Fruit fly (Drosophila melanogaster): ENCODE measurements around the gene CG31431.
A peak's percentile ranks its signal among the peaks of the same experiment; 100 is the strongest.

The CG31431 gene

DNA sequence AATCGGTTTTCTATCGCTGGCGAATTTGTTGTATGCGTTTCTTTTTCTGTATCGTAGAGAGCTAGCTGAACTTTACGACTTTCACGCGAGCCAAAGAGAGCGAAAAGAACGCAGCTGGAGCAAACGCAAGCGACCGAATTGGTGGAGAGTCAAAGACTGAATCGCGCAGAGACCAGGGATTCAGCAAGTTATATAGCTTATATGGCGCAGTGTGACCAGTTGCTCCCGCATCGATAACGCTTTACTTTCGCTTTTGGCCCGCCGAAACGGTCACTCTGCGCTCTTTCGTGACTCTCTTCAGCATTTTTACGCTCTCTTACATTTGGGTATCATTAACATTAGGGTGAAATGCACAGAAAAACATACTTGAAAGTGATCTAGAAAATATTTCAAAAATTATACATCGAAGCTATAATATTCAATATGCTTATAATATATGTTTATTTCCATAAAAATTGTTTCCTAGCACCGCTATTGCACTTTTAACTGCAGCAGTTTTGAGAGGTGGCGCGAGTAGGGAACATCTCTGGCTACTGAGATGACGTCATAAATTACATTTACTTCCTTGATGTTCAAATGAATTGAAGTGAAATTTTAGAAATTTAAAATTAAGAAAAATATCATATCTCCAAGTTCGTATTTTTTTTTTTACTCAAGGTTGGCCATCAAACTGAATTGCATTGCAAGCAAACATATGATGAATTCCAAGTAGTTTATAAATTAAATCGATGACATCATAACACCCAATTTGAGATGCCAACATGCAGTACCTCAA, 14.2 kb upstream of the CG31431 start, which contains the start of gene glec (continued):
- TF ChIP-seq CG1621 (tag; optimal IDR thresholded peaks at IDR 0.05) (peak; percentile 31), OdsH (GFP tag; optimal IDR thresholded peaks at IDR 0.05) (peak; percentile 71), CG3032 (tag; optimal IDR thresholded peaks at IDR 0.05) (no peak), CG3919 (GFP tag; optimal IDR thresholded peaks at IDR 0.05) (peak; percentile 44), CG11902 (GFP tag; optimal IDR thresholded peaks at IDR 0.05) (no peak), CG34406 (GFP tag; optimal IDR thresholded peaks at IDR 0.05) (peak; percentile 22), Ets21C (GFP tag; optimal IDR thresholded peaks at IDR 0.05) (no peak), fd85E (GFP tag; optimal IDR thresholded peaks at IDR 0.05) (peak; percentile 1), dac (GFP tag; optimal IDR thresholded peaks at IDR 0.05) (peak; percentile 33), Eip75B (GFP tag; optimal IDR thresholded peaks at IDR 0.05) (peak; percentile 43), Smox (GFP tag; optimal IDR thresholded peaks at IDR 0.05) (peak; percentile 77), CG4318 (GFP tag; optimal IDR thresholded peaks at IDR 0.05) (peak; percentile 8), CG6792 (GFP tag; optimal IDR thresholded peaks at IDR 0.05) (peak; percentile 37), Sox102F (GFP tag; optimal IDR thresholded peaks at IDR 0.05) (peak; percentile 82), CG6163 (GFP tag; IDR thresholded peaks at IDR 0.05) (peak; percentile 41), acj6 (GFP tag; optimal IDR thresholded peaks at IDR 0.05) (peak; percentile 69), Eip93F (GFP tag; optimal IDR thresholded peaks at IDR 0.05) (peak; percentile 59), cyc (GFP tag; optimal IDR thresholded peaks at IDR 0.05) (no peak), esn (GFP tag; optimal IDR thresholded peaks at IDR 0.05) (peak; percentile 65), Eip78C (GFP tag) (peak; percentile 92), fd59A (GFP tag; optimal IDR thresholded peaks at IDR 0.05) (no peak), CG15336 (GFP tag; IDR thresholded peaks at IDR 0.05) (peak; percentile 44), Blimp-1 (GFP tag; optimal IDR thresholded peaks at IDR 0.05) (peak; percentile 99), Sox15 (GFP tag; optimal IDR thresholded peaks at IDR 0.05) (peak; percentile 11), CG31627 (GFP tag; optimal IDR thresholded peaks at IDR 0.05) (peak; percentile 26), lz (GFP tag; optimal IDR thresholded peaks at IDR 0.05) (peak; percentile 3), Hr39 (GFP tag; optimal IDR thresholded peaks at IDR 0.05) (peak; percentile 47), Gug (GFP tag; IDR thresholded peaks at IDR 0.05) (no peak), Sox14 (GFP tag; optimal IDR thresholded peaks at IDR 0.05) (peak; percentile 62), Ets96B (tag; optimal IDR thresholded peaks at IDR 0.05) (no peak), CG7368 (GFP tag; optimal IDR thresholded peaks at IDR 0.05) (no peak), pdm3 (GFP tag; optimal IDR thresholded peaks at IDR 0.05) (peak; percentile 69), Hr4 (GFP tag; optimal IDR thresholded peaks at IDR 0.05) (peak; percentile 69), CG11294 (GFP tag; IDR thresholded peaks at IDR 0.05) (no peak), CG10669 (GFP tag; optimal IDR thresholded peaks at IDR 0.05) (no peak), CG16779 (tag; optimal IDR thresholded peaks at IDR 0.05) (peak; percentile 27), spab (GFP tag; optimal IDR thresholded peaks at IDR 0.05) (no peak), fkh (GFP tag; optimal IDR thresholded peaks at IDR 0.05) (no peak), salr (GFP tag; optimal IDR thresholded peaks at IDR 0.05) (peak in 1 of 2 experiments; percentile 58), CG6808 (GFP tag; optimal IDR thresholded peaks at IDR 0.05) (no peak), achi (GFP tag; optimal IDR thresholded peaks at IDR 0.05) (peak; percentile 72), topi (GFP tag; optimal IDR thresholded peaks at IDR 0.05) (peak; percentile 36), svp (GFP tag) (peak; percentile 84)

Measured in whole organism, prepupa.